Fruit fly (Drosophila melanogaster): ENCODE data around the gene CG34175.

CG34175 gene

DNA sequence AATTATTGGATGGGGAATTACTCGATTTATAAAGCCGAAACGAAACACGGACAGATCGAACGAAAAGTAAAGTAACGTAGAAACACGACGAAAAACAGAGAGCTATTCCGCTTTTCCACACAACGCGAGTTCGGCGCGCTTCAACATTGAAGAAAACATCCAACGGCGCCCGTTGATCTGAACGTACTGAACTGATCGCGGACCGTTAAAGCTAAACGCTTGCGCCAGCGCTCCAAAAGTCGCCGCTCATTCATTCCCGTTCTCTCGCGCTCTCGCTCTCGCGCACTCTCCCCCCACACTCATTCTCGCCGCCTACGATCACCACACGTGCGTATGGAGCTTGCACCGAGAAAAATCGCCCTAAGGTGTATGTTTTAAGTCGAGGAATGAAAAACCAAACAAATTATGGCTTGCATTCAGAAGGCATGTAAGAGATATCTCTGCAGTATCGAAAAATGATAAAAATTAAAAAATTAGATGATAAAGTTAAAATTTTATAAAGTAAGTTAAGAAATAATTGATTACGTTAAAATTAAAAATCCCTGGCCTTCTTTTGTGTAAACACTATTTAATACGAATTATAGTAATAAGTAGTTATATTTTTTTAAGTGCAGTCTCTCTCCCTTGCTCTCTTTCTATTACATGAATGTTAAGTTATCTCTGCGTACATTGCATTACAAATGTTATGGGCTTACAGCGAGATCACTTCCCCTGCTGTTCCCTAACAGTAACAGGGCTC, 43.0 kb upstream of the CG34175 start, which contains the start of gene E23 (continued):
- TF ChIP-seq Hmx (GFP tag; optimal IDR thresholded peaks at IDR 0.05) = peak; percentile 84
- peak; percentile 98 for TF ChIP-seq lab (GFP tag; optimal IDR thresholded peaks at IDR 0.05)
- peak; percentile 96 for TF ChIP-seq CG6765 (GFP tag; optimal IDR thresholded peaks at IDR 0.05)
- peak; percentile 93 for TF ChIP-seq CG8359 (GFP tag; optimal IDR thresholded peaks at IDR 0.05; ENCODE audit: borderline replicate concordance)
- peak; percentile 99 for TF ChIP-seq Hmr (GFP tag; optimal IDR thresholded peaks at IDR 0.05)
- peak; percentile 96 for TF ChIP-seq slp2 (GFP tag; optimal IDR thresholded peaks at IDR 0.05)
- TF ChIP-seq croc (GFP tag; conservative IDR thresholded peaks at IDR 0.05) = peak; percentile 99
- TF ChIP-seq MBD-R2 (GFP tag; IDR thresholded peaks at IDR 0.05) = peak; percentile 92
- peak; percentile 98 for TF ChIP-seq sob (GFP tag; IDR thresholded peaks at IDR 0.05)
- TF ChIP-seq sisA (GFP tag; IDR thresholded peaks at IDR 0.05) = peak; percentile 98
- peak; percentile 94 for TF ChIP-seq tx (GFP tag; optimal IDR thresholded peaks at IDR 0.05)
- peak; percentile 81 for TF ChIP-seq CG7928 (GFP tag; optimal IDR thresholded peaks at IDR 0.05)
- TF ChIP-seq rib (GFP tag; IDR thresholded peaks at IDR 0.05) = peak; percentile 96
- TF ChIP-seq CoRest (tag; optimal IDR thresholded peaks at IDR 0.05) = peak; percentile 100
- TF ChIP-seq Bteb2 (GFP tag; optimal IDR thresholded peaks at IDR 0.05) = peak; percentile 97
- peak; percentile 71 for TF ChIP-seq Elba2 (GFP tag; optimal IDR thresholded peaks at IDR 0.05)
- peak; percentile 87 for TF ChIP-seq abd-A (tag; optimal IDR thresholded peaks at IDR 0.05)
- TF ChIP-seq stc (GFP tag; IDR thresholded peaks at IDR 0.05) = peak; percentile 98
- TF ChIP-seq bsh (GFP tag; optimal IDR thresholded peaks at IDR 0.05) = peak; percentile 97 to 99
- peak; percentile 94 for TF ChIP-seq bowl (GFP tag; IDR thresholded peaks at IDR 0.05)
- TF ChIP-seq CTCF (GFP tag; optimal IDR thresholded peaks at IDR 0.05) = peak; percentile 74
- TF ChIP-seq kay (GFP tag; optimal IDR thresholded peaks at IDR 0.05) = peak; percentile 97
- TF ChIP-seq ato (GFP tag; IDR thresholded peaks at IDR 0.05; ENCODE audit: partially characterized antibody) = peak; percentile 61; the same call in 1 of the 2 replicates
- TF ChIP-seq zfh2 (GFP tag; optimal IDR thresholded peaks at IDR 0.05) = peak; percentile 97
- peak; percentile 98 for TF ChIP-seq Aef1 (GFP tag; IDR thresholded peaks at IDR 0.05)
- TF ChIP-seq seq (GFP tag; IDR thresholded peaks at IDR 0.05) = peak; percentile 98
- TF ChIP-seq CG17186 (GFP tag; optimal IDR thresholded peaks at IDR 0.05) = peak; percentile 82
- peak; percentile 92 for TF ChIP-seq CG18011 (GFP tag; optimal IDR thresholded peaks at IDR 0.05)
- peak; percentile 96 for TF ChIP-seq pho (GFP tag; optimal IDR thresholded peaks at IDR 0.05)
- TF ChIP-seq HLHmδ (GFP tag; optimal IDR thresholded peaks at IDR 0.05) = peak; percentile 7
- TF ChIP-seq ATbp (GFP tag; optimal IDR thresholded peaks at IDR 0.05) = peak; percentile 99
- peak; percentile 81 for TF ChIP-seq CG4282 (GFP tag; optimal IDR thresholded peaks at IDR 0.05)
- TF ChIP-seq CG12219 (GFP tag; optimal IDR thresholded peaks at IDR 0.05) = peak; percentile 96
- TF ChIP-seq CG7987 (GFP tag; optimal IDR thresholded peaks at IDR 0.05) = peak; percentile 97
- no peak; the same call in none of the 2 replicates for TF ChIP-seq Doc2 (GFP tag; IDR thresholded peaks at IDR 0.05)
- TF ChIP-seq Kr (GFP tag; optimal IDR thresholded peaks at IDR 0.05) = peak; percentile 83
- peak; percentile 89 for TF ChIP-seq CG8765 (GFP tag; IDR thresholded peaks at IDR 0.05)
- peak; percentile 90 for TF ChIP-seq disco-r (GFP tag; optimal IDR thresholded peaks at IDR 0.05)
- TF ChIP-seq Ravus (GFP tag; IDR thresholded peaks at IDR 0.05) = peak; percentile 93
- TF ChIP-seq klu (GFP tag; IDR thresholded peaks at IDR 0.05) = peak; percentile 98
- peak; percentile 99 for TF ChIP-seq CG15601 (tag; optimal IDR thresholded peaks at IDR 0.05)
- TF ChIP-seq ro (GFP tag; IDR thresholded peaks at IDR 0.05) = peak; percentile 97
- TF ChIP-seq CG12104 (GFP tag; optimal IDR thresholded peaks at IDR 0.05) = peak; percentile 99
- peak; percentile 98 for TF ChIP-seq CG34422 (GFP tag; IDR thresholded peaks at IDR 0.05)
- peak; percentile 79 for TF ChIP-seq CG11398 (GFP tag; optimal IDR thresholded peaks at IDR 0.05)
- TF ChIP-seq CG9437 (GFP tag; optimal IDR thresholded peaks at IDR 0.05) = peak; percentile 97
- TF ChIP-seq Vsx1 (GFP tag; optimal IDR thresholded peaks at IDR 0.05) = peak; percentile 97
- TF ChIP-seq CG6175 (GFP tag; IDR thresholded peaks at IDR 0.05) = peak; percentile 95
- TF ChIP-seq vnd (GFP tag; IDR thresholded peaks at IDR 0.05; ENCODE audit: partially characterized antibody) = no peak
- TF ChIP-seq fd64A (GFP tag; optimal IDR thresholded peaks at IDR 0.05) = peak; percentile 92
